Worm (Caenorhabditis elegans) whole organism, midembryonic: ENCODE results near the gene T06D4.6.

Experiments used
- cog-1 ChIP-seq: sonication (generic microtip); optimal IDR thresholded peaks from 2 replicates; lab custom pipeline; 2016; ENCODE audit warnings: missing genetic modification characterization, missing compliant biosample characterization
- flt-1 ChIP-seq: fragments of 200-800 bp; sonication (Bioruptor generic); IDR thresholded peaks from 2 replicates; pipeline ENCODE4 v1.3.6; 2022; ENCODE audit warnings: missing genetic modification characterization, missing compliant biosample characterization
- klf-2 ChIP-seq: fragments of 200-800 bp; sonication (Bioruptor generic); conservative IDR thresholded peaks from 2 replicates; pipeline ENCODE4 v1.3.6; 2022; ENCODE audit warnings: missing genetic modification reagents, missing genetic modification characterization, missing compliant biosample characterization
- ref-1 ChIP-seq: fragments of 200-800 bp; sonication (Bioruptor generic); conservative IDR thresholded peaks from 2 replicates; pipeline ENCODE4 v1.3.6; 2022; ENCODE audit warnings: missing genetic modification reagents, missing genetic modification characterization, missing compliant biosample characterization
- tab-1 ChIP-seq: fragments of 200-800 bp; sonication (Bioruptor generic); IDR thresholded peaks from 2 replicates; pipeline ENCODE4 v1.3.6; 2022; ENCODE audit warnings: missing genetic modification characterization, missing compliant biosample characterization
- ztf-23 ChIP-seq: fragments of 200-800 bp; sonication (Bioruptor generic); IDR thresholded peaks from 2 replicates; pipeline ENCODE4 v1.3.6; 2022; ENCODE audit warnings: missing genetic modification reagents, missing genetic modification characterization, missing compliant biosample characterization
- ztf-29 ChIP-seq: fragments of 200-800 bp; sonication (Bioruptor generic); IDR thresholded peaks from 2 replicates; pipeline ENCODE4 v1.3.6; 2022; ENCODE audit warnings: missing genetic modification reagents, missing genetic modification characterization, missing compliant biosample characterization

- TF ChIP-seq flt-1 = no peak
- no peak for TF ChIP-seq ztf-23 (GFP tag; lab: Robert Waterston, UW)
- no peak for TF ChIP-seq tab-1 (GFP tag; lab: Robert Waterston, UW)
- no peak for TF ChIP-seq klf-2 (GFP tag; lab: Robert Waterston, UW)
- TF ChIP-seq ztf-29 (GFP tag; lab: Robert Waterston, UW) = no peak
- TF ChIP-seq ref-1 = no peak
- no peak for TF ChIP-seq cog-1 (tag; lab: Kevin White, UChicago)
Observed at ce11 chrII:3385736-3386135, 1.7 kb downstream of the T06D4.6 start, which contains the start of gene T06D4.2.
